Fruit fly (Drosophila melanogaster): ENCODE measurements around the gene CG12684.

DNA sequence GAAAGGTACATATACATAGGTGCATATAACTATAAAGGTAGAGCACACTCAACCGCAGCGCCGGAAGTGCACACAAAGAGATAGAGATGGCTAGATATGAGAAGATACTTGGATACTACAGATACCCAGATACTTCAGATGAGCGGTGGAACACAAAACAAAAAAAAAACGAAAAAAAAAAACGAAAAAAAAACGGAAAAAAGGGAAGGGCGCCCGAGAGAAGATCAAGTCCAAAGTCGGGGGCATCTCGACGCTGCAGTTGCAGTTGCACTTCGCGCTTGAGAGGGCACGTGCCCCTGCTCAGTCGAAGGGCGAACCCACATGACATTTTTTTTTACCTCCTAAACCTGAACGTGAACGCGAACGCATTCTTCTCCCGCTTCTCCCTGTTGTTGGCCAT is 7.7 kb downstream of the CG12684 start:
- no peak for TF ChIP-seq CG7101 (tag; optimal IDR thresholded peaks at IDR 0.05)
- no peak for TF ChIP-seq Mnt (GFP tag; optimal IDR thresholded peaks at IDR 0.05)
- TF ChIP-seq kay (GFP tag; ENCODE audit: borderline replicate concordance): no peak
- TF ChIP-seq CG12768 (GFP tag; optimal IDR thresholded peaks at IDR 0.05): no peak
- TF ChIP-seq CG33017 (tag; optimal IDR thresholded peaks at IDR 0.05): no peak
- no peak for TF ChIP-seq Hr96 (GFP tag; optimal IDR thresholded peaks at IDR 0.05)
- no peak for TF ChIP-seq cnc (optimal IDR thresholded peaks at IDR 0.05)
- TF ChIP-seq CG11617 (GFP tag; optimal IDR thresholded peaks at IDR 0.05): no peak
- no peak for TF ChIP-seq tj (GFP tag; optimal IDR thresholded peaks at IDR 0.05)
